Fruit fly (Drosophila melanogaster) whole organism, embryonic: ENCODE results near the gene CG32267.
A peak's percentile ranks its signal among the peaks of the same experiment; 100 is the strongest.

Source experiments
- Asciz ChIP-seq: fragments of 200-800 bp; sonication (Bioruptor generic); optimal IDR thresholded peaks from 2 replicates; lab custom pipeline; 2017; ENCODE audit warnings: missing biosample characterization, mild to moderate bottlenecking, missing genetic modification characterization, missing genetic modification reagents
- CG10959 ChIP-seq: fragments of 200-800 bp; sonication (Bioruptor generic); IDR thresholded peaks from 2 replicates; pipeline ENCODE4 v1.3.6; 2022; ENCODE audit warnings: missing biosample characterization, missing genetic modification characterization
- CG10979 ChIP-seq: fragments of 200-800 bp; sonication (Bioruptor generic); optimal IDR thresholded peaks from 2 replicates; lab custom pipeline; 2018; ENCODE audit warnings: missing biosample characterization, mild to moderate bottlenecking, missing genetic modification characterization, moderate library complexity
- CG11085 ChIP-seq: fragments of 200-800 bp; sonication (Bioruptor generic); IDR thresholded peaks from 2 replicates; pipeline ENCODE4 v1.3.6; 2022; ENCODE audit warnings: missing biosample characterization, missing genetic modification characterization
- CG11093 ChIP-seq: fragments of 200-800 bp; sonication (Bioruptor generic); IDR thresholded peaks from 3 replicates; pipeline ENCODE4 v1.3.6; 2022; ENCODE audit warnings: missing biosample characterization, missing genetic modification characterization
- CG11456 ChIP-seq: fragments of 200-800 bp; sonication (Bioruptor generic); IDR thresholded peaks from 3 replicates; pipeline ENCODE4 v1.3.6; 2022; ENCODE audit warnings: missing biosample characterization, missing genetic modification characterization
- CG12104 ChIP-seq: fragments of 200-800 bp; sonication (Bioruptor generic); optimal IDR thresholded peaks from 3 replicates; lab custom pipeline; 2016; ENCODE audit warnings: missing biosample characterization, missing genetic modification characterization
- CG12659 ChIP-seq: fragments of 200-800 bp; sonication (Bioruptor generic); optimal IDR thresholded peaks from 3 replicates; lab custom pipeline; 2017; ENCODE audit warnings: mild to moderate bottlenecking, missing biosample characterization, missing genetic modification reagents, missing genetic modification characterization
- CG12769 ChIP-seq: fragments of 200-800 bp; sonication (Bioruptor generic); optimal IDR thresholded peaks from 2 replicates; lab custom pipeline; 2019; ENCODE audit warnings: missing biosample characterization, mild to moderate bottlenecking, missing genetic modification characterization, moderate library complexity
- CG13287 ChIP-seq: fragments of 200-800 bp; sonication (Bioruptor generic); IDR thresholded peaks from 2 replicates; pipeline ENCODE4 v1.3.6; 2022; ENCODE audit warnings: missing biosample characterization, missing genetic modification characterization; ENCODE audit not compliant: partially characterized antibody
- CG18619 ChIP-seq: fragments of 200-800 bp; sonication (Bioruptor generic); optimal IDR thresholded peaks from 3 replicates; lab custom pipeline; 2017; ENCODE audit warnings: missing biosample characterization, mild to moderate bottlenecking, missing genetic modification characterization
- CG2199 ChIP-seq: fragments of 200-800 bp; sonication (Bioruptor generic); IDR thresholded peaks from 3 replicates; pipeline ENCODE4 v1.3.6; 2022; ENCODE audit warnings: missing biosample characterization, missing genetic modification characterization
- CG31224 ChIP-seq: fragments of 200-800 bp; sonication (Bioruptor generic); IDR thresholded peaks from 2 replicates; pipeline ENCODE4 v1.3.6; 2022; ENCODE audit warnings: missing biosample characterization, missing genetic modification characterization
- CG34376 ChIP-seq: fragments of 200-800 bp; sonication (Bioruptor generic); optimal IDR thresholded peaks from 2 replicates; lab custom pipeline; 2018; ENCODE audit warnings: missing biosample characterization, mild to moderate bottlenecking, missing genetic modification characterization
- CG6689 ChIP-seq: fragments of 200-800 bp; sonication (Bioruptor generic); IDR thresholded peaks from 2 replicates; pipeline ENCODE4 v1.3.6; 2022; ENCODE audit warnings: missing biosample characterization, missing genetic modification characterization
- CG6765 ChIP-seq: fragments of 200-800 bp; sonication (Bioruptor generic); optimal IDR thresholded peaks from 3 replicates; lab custom pipeline; 2017; ENCODE audit warnings: missing biosample characterization, mild to moderate bottlenecking, missing genetic modification characterization
- CG7556 ChIP-seq: fragments of 200-800 bp; sonication (Bioruptor generic); optimal IDR thresholded peaks from 2 replicates; lab custom pipeline; 2017; ENCODE audit warnings: missing biosample characterization, mild to moderate bottlenecking, missing genetic modification characterization
- Dp ChIP-seq: fragments of 200-800 bp; sonication (Bioruptor generic); optimal IDR thresholded peaks from 2 replicates; lab custom pipeline; 2018; ENCODE audit warnings: missing biosample characterization, mild to moderate bottlenecking, missing genetic modification characterization, moderate library complexity
- Fer1 ChIP-seq: fragments of 200-800 bp; sonication (Bioruptor generic); optimal IDR thresholded peaks from 2 replicates; lab custom pipeline; 2017; ENCODE audit warnings: missing biosample characterization, mild to moderate bottlenecking, missing genetic modification characterization
- Fer3 ChIP-seq: fragments of 200-800 bp; sonication (Bioruptor generic); optimal IDR thresholded peaks from 2 replicates; lab custom pipeline; 2018; ENCODE audit warnings: missing biosample characterization, mild to moderate bottlenecking, missing genetic modification characterization, moderate library complexity
- Hr39 ChIP-seq: fragments of >200 bp; optimal IDR thresholded peaks from 2 replicates; lab custom pipeline; 2017
- MTF-1 ChIP-seq: fragments of 200-800 bp; sonication (Bioruptor generic); optimal IDR thresholded peaks from 2 replicates; lab custom pipeline; 2018; ENCODE audit warnings: missing biosample characterization, mild to moderate bottlenecking, missing genetic modification characterization, borderline replicate concordance
- NC2β ChIP-seq: fragments of 200-800 bp; sonication (Bioruptor generic); optimal IDR thresholded peaks from 2 replicates; lab custom pipeline; 2016; ENCODE audit warnings: missing biosample characterization, missing genetic modification characterization
- Side ChIP-seq: fragments of 200-800 bp; sonication (Bioruptor generic); optimal IDR thresholded peaks from 2 replicates; lab custom pipeline; 2016; ENCODE audit warnings: missing biosample characterization, missing genetic modification characterization
- Stat92E ChIP-seq, 3 experiments: fragments of >200 bp in 2 of 3; fragments of 200-800 bp in 1 of 3; sonication (Bioruptor generic) in 1 of 3; optimal IDR thresholded peaks; 2 replicates each; lab custom pipeline; 2017 to 2019; ENCODE audit warnings: missing biosample characterization in 3 of 3, missing genetic modification characterization in 3 of 3, mild to moderate bottlenecking in 1 of 3, moderate library complexity in 1 of 3
- Usf ChIP-seq: fragments of 200-800 bp; sonication (Bioruptor generic); optimal IDR thresholded peaks from 2 replicates; lab custom pipeline; 2017; ENCODE audit warnings: missing genotype, missing biosample characterization, missing genetic modification characterization
- amos ChIP-seq: fragments of 200-800 bp; sonication (Bioruptor generic); IDR thresholded peaks from 2 replicates; pipeline ENCODE4 v1.3.6; 2022; ENCODE audit warnings: missing biosample characterization, missing genetic modification characterization; ENCODE audit not compliant: partially characterized antibody
- chm ChIP-seq: fragments of 200-800 bp; sonication (Bioruptor generic); IDR thresholded peaks from 2 replicates; pipeline ENCODE4 v1.3.6; 2022; ENCODE audit warnings: missing biosample characterization, missing genetic modification characterization
- exex ChIP-seq: fragments of 200-800 bp; sonication (Bioruptor generic); optimal IDR thresholded peaks from 4 replicates; lab custom pipeline; 2018; ENCODE audit warnings: missing biosample characterization, mild to moderate bottlenecking, missing genetic modification characterization, moderate library complexity
- fd64A ChIP-seq: fragments of 200-800 bp; sonication (Bioruptor generic); optimal IDR thresholded peaks from 3 replicates; lab custom pipeline; 2018; ENCODE audit warnings: missing biosample characterization, mild to moderate bottlenecking, missing genetic modification characterization
- fru ChIP-seq: fragments of >200 bp; optimal IDR thresholded peaks from 2 replicates; lab custom pipeline; 2017
- gcm ChIP-seq: fragments of 200-800 bp; sonication (Bioruptor generic); optimal IDR thresholded peaks from 2 replicates; lab custom pipeline; 2019; ENCODE audit warnings: missing biosample characterization, mild to moderate bottlenecking, missing genetic modification characterization, moderate library complexity
- gcm2 ChIP-seq: fragments of 200-800 bp; sonication (Bioruptor generic); optimal IDR thresholded peaks from 2 replicates; lab custom pipeline; 2016; ENCODE audit warnings: missing biosample characterization, missing genetic modification characterization
- kay ChIP-seq: fragments of 200-800 bp; sonication (Bioruptor generic); optimal IDR thresholded peaks from 2 replicates; lab custom pipeline; 2016; ENCODE audit warnings: missing biosample characterization, missing genetic modification characterization
- kni ChIP-seq: fragments of 200-800 bp; sonication (Bioruptor generic); optimal IDR thresholded peaks from 3 replicates; lab custom pipeline; 2017; ENCODE audit warnings: mild to moderate bottlenecking, missing biosample characterization, missing genetic modification reagents, missing genetic modification characterization
- lab ChIP-seq: fragments of 200-800 bp; sonication (Bioruptor generic); optimal IDR thresholded peaks from 3 replicates; lab custom pipeline; 2017; ENCODE audit warnings: missing biosample characterization, missing genetic modification characterization, mild to moderate bottlenecking, moderate library complexity, missing genetic modification reagents
- mirr ChIP-seq: fragments of 200-800 bp; sonication (Bioruptor generic); optimal IDR thresholded peaks from 3 replicates; lab custom pipeline; 2018; ENCODE audit warnings: missing biosample characterization, mild to moderate bottlenecking, missing genetic modification characterization
- peb ChIP-seq: fragments of 200-800 bp; sonication (Bioruptor generic); IDR thresholded peaks from 2 replicates; pipeline ENCODE4 v1.3.6; 2022; ENCODE audit warnings: missing biosample characterization, missing genetic modification characterization
- slou ChIP-seq: fragments of 200-800 bp; sonication (Bioruptor generic); optimal IDR thresholded peaks from 3 replicates; lab custom pipeline; 2016; ENCODE audit warnings: missing biosample characterization, missing genetic modification characterization
- tio ChIP-seq: fragments of 200-800 bp; sonication (Bioruptor generic); optimal IDR thresholded peaks from 2 replicates; lab custom pipeline; 2017; ENCODE audit warnings: missing biosample characterization, missing genetic modification characterization, inconsistent platforms
- zfh1 ChIP-seq: fragments of 200-800 bp; sonication (Bioruptor generic); IDR thresholded peaks from 3 replicates; pipeline ENCODE4 v1.3.6; 2022; ENCODE audit warnings: missing biosample characterization, missing genetic modification characterization

CG32267 gene

DNA sequence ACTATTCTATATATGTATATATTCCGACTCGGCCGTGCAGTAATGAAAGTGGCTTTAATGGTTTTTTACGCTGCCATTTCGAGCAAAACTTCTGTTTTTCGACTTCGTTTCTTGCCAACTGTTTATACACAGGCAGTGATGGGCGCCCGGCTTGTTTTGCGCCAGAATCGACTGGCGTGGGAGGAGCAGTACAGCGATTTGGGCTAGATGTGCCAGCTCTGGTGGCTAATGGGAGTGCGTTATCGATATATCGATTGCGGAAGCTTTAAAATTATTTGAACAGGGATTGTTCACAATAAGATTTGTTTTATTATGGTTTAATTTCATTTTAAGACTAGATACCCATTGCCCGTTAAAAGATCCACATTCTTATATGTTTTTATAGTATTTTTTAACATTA is 739 bp downstream of the CG32267 start, which contains the start of gene CG14971 (continued):
- no peak for TF ChIP-seq CG11085 (GFP tag; lab: Robert Waterston, UW)
- no peak for TF ChIP-seq CG2199
- TF ChIP-seq fru (lab: Kevin White, UChicago): no peak
- TF ChIP-seq Side (GFP tag; lab: Kevin White, UChicago): peak; percentile 31
- TF ChIP-seq Asciz (GFP tag; lab: Kevin White, UChicago): no peak
- TF ChIP-seq CG12104 (GFP tag; lab: Kevin White, UChicago): no peak
- no peak for TF ChIP-seq chm (GFP tag; lab: Robert Waterston, UW)
- peak; percentile 48 for TF ChIP-seq NC2β
- TF ChIP-seq tio: no peak
- TF ChIP-seq Dp (GFP tag; lab: Kevin White, UChicago): peak; percentile 71
- TF ChIP-seq CG13287 (GFP tag; lab: Robert Waterston, UW): peak; percentile 91
- TF ChIP-seq Fer3: no peak
- no peak for TF ChIP-seq kni (GFP tag; lab: Kevin White, UChicago)
- no peak for TF ChIP-seq Hr39 (lab: Kevin White, UChicago)
- TF ChIP-seq Usf (GFP tag; lab: Kevin White, UChicago): no peak
- peak; percentile 53 for TF ChIP-seq slou (GFP tag; lab: Kevin White, UChicago)
- TF ChIP-seq amos (GFP tag; lab: Robert Waterston, UW): peak; percentile 86
- peak; percentile 51 for TF ChIP-seq CG12659 (GFP tag; lab: Kevin White, UChicago)
- no peak for TF ChIP-seq CG6689 (GFP tag; lab: Robert Waterston, UW)
- TF ChIP-seq gcm2 (GFP tag; lab: Kevin White, UChicago): peak; percentile 41
- no peak for TF ChIP-seq fd64A (GFP tag; lab: Kevin White, UChicago)
- TF ChIP-seq CG10979 (tag; lab: Kevin White, UChicago): peak; percentile 18
- TF ChIP-seq CG11456 (GFP tag; lab: Robert Waterston, UW): no peak
- no peak for TF ChIP-seq kay (GFP tag; lab: Kevin White, UChicago)
- no peak for TF ChIP-seq CG10959 (GFP tag; lab: Robert Waterston, UW)
- TF ChIP-seq CG11093: no peak
- TF ChIP-seq CG18619: peak; percentile 34
- TF ChIP-seq Stat92E (GFP tag; optimal IDR thresholded peaks at IDR 0.05; lab: Kevin White, UChicago): no peak
- no peak for TF ChIP-seq gcm
- no peak for TF ChIP-seq CG7556
- no peak for TF ChIP-seq MTF-1
- no peak for TF ChIP-seq CG12769
- TF ChIP-seq CG6765 (GFP tag; lab: Kevin White, UChicago): no peak
- no peak for TF ChIP-seq CG31224 (GFP tag; lab: Robert Waterston, UW)
- TF ChIP-seq, all 482 proteins: peak for 195

DNA sequence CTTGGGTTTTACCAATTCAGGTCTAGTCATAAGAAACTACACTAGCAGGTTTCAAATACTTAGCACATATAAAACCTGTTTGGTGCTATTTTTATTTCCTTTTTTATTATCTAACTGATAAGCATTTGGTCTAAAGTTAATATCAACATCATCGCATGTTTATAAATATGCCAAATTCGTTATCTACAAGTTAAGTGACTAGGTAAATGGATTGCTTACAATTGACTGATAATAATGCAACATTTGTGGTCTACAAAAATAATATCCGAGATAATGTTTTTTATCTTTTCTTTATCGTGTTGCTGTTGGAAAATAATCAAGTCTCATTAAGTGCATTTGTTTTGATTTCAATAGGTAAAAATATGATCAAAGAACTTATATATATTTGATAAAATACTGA is 2.2 kb downstream of the CG32267 start:
- TF ChIP-seq mirr (GFP tag; lab: Kevin White, UChicago) (peak; percentile 28), lab (peak; percentile 12), Fer1 (GFP tag; lab: Kevin White, UChicago) (peak; percentile 11), peb (GFP tag; lab: Robert Waterston, UW) (no peak), zfh1 (GFP tag; lab: Robert Waterston, UW) (no peak), CG34376 (GFP tag; lab: Kevin White, UChicago) (peak; percentile 66), exex (peak; percentile 53)
- TF ChIP-seq, all 482 proteins: peak for 5
